Worm (Caenorhabditis elegans) whole organism, young adult: ENCODE results near the gene Y46E12A.5.

Source experiments
- F55B11.4 ChIP-seq: sonication (generic microtip); optimal IDR thresholded peaks from 2 replicates; lab custom pipeline; 2016; ENCODE audit warnings: missing compliant biosample characterization, missing genetic modification characterization, borderline replicate concordance; ENCODE audit not compliant: insufficient read depth
- T26A5.8 ChIP-seq: sonication (generic microtip); optimal IDR thresholded peaks from 2 replicates; lab custom pipeline; 2016; ENCODE audit warnings: missing genetic modification characterization, missing compliant biosample characterization
- Y67H2A.10 ChIP-seq: fragments of 200-800 bp; sonication (Bioruptor generic); conservative IDR thresholded peaks from 2 replicates; pipeline ENCODE4 v1.3.6; 2022; ENCODE audit warnings: missing genetic modification reagents, missing genetic modification characterization, missing compliant biosample characterization
- cebp-1 ChIP-seq, 2 experiments: fragments of 200-800 bp in 1 of 2; sonication (Bioruptor generic) in 1 of 2; sonication (generic microtip) in 1 of 2; IDR thresholded peaks in 1 of 2; optimal IDR thresholded peaks in 1 of 2; 2 replicates each; pipeline versions ENCODE4 v1.3.6 to Lab custom; 2017 to 2022; ENCODE audit warnings: missing compliant biosample characterization in 2 of 2, missing genetic modification characterization in 2 of 2, mild to moderate bottlenecking in 1 of 2, missing genetic modification reagents in 1 of 2, moderate library complexity in 1 of 2
- ceh-100 ChIP-seq: fragments of 200-800 bp; sonication (Bioruptor generic); IDR thresholded peaks from 2 replicates; pipeline ENCODE4 v1.3.6; 2022; ENCODE audit warnings: missing genetic modification reagents, missing genetic modification characterization, missing compliant biosample characterization
- dpl-1 ChIP-seq: fragments of 150-350 bp; optimal IDR thresholded peaks from 2 replicates; lab custom pipeline; 2014; ENCODE audit warnings: missing biosample characterization, missing genetic modification reagents, missing genetic modification characterization
- efl-1 ChIP-seq: fragments of 150-350 bp; optimal IDR thresholded peaks from 2 replicates; lab custom pipeline; 2014; ENCODE audit warnings: missing biosample characterization, missing genetic modification reagents, missing genetic modification characterization
- nhr-27 ChIP-seq: fragments of 200-800 bp; sonication (Bioruptor generic); optimal IDR thresholded peaks from 2 replicates; lab custom pipeline; 2018; ENCODE audit warnings: mild to moderate bottlenecking, missing genetic modification characterization, moderate library complexity, missing compliant biosample characterization
- snpc-4 ChIP-seq, 5 experiments: fragments of 150-350 bp in 1 of 5; sonication (generic microtip) in 4 of 5; optimal IDR thresholded peaks; 2 replicates each; lab custom pipeline; 2014 to 2018; ENCODE audit warnings: missing genetic modification characterization in 5 of 5, missing biosample characterization in 3 of 5, antibody characterized with exemption in 2 of 5, mild to moderate bottlenecking in 2 of 5, missing compliant biosample characterization in 2 of 5, missing genotype in 2 of 5, moderate library complexity in 2 of 5, missing genetic modification reagents in 1 of 5
- unc-62 ChIP-seq: fragments of 150-350 bp; optimal IDR thresholded peaks from 2 replicates; lab custom pipeline; 2014; ENCODE audit warnings: missing biosample characterization, missing genetic modification reagents, missing genetic modification characterization
- xnd-1 ChIP-seq: sonication (generic microtip); optimal IDR thresholded peaks from 2 replicates; lab custom pipeline; 2016; ENCODE audit warnings: missing genotype, missing genetic modification reagents, missing genetic modification characterization, missing compliant biosample characterization

DNA sequence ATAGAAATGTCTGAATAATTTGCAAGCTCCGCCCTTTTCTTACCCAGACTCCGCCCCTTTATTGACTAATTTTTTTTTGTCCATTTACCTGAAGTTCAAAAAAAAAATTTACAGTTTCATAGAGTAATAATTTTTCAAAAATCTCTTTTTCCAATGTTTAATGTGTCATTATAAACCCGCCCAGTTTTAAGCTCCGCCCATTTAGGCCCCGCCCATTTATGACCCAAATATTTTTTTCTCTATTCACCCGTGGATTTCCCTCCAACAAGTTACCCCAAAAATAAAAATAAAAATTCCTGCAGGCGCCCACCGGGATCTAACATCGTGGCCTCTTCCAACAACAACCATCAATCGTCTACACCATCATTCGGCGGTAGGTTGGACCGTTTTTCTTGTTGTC is 30.0 kb upstream of the Y46E12A.5 start, which contains the start of gene rimb-1:
- TF ChIP-seq T26A5.8 (no peak), unc-62 (GFP tag; lab: Kevin White, UChicago) (no peak), xnd-1 (tag; lab: Kevin White, UChicago) (no peak), Y67H2A.10 (no peak), efl-1 (no peak), cebp-1 (GFP tag; IDR thresholded peaks at IDR 0.05; lab: Robert Waterston, UW) (no peak), cebp-1 (tag; optimal IDR thresholded peaks at IDR 0.05; lab: Kevin White, UChicago) (no peak), nhr-27 (tag; lab: Kevin White, UChicago) (no peak), dpl-1 (GFP tag; lab: Kevin White, UChicago) (no peak), ceh-100 (GFP tag; lab: Robert Waterston, UW) (no peak), F55B11.4 (tag; lab: Kevin White, UChicago) (no peak), snpc-4 (GFP tag; optimal IDR thresholded peaks at IDR 0.05; lab: Kevin White, UChicago) (no peak), snpc-4 (tag; optimal IDR thresholded peaks at IDR 0.05; lab: Kevin White, UChicago) (no peak)
